Worm (Caenorhabditis elegans): ENCODE data around the gene Y57G11C.42.

Y57G11C.42 gene

ce11 chrIV:14704155-14704554 lies 24.2 kb upstream of the Y57G11C.42 start, which contains the start of gene Y57G11C.40:
Y57G11C.40 (minus strand) TSS chrIV:14704255.
- no peak for TF ChIP-seq nhr-25 (tag; optimal IDR thresholded peaks at IDR 0.05; ENCODE audit: borderline replicate concordance, insufficient read depth)
- TF ChIP-seq aha-1 (tag), result peak; percentile 37
- TF ChIP-seq nhr-237 (tag; optimal IDR thresholded peaks at IDR 0.05), result no peak

ce11 chrIV:14704952-14705351 lies 23.4 kb upstream of the Y57G11C.42 start:
- TF ChIP-seq unc-130 (GFP tag; optimal IDR thresholded peaks at IDR 0.05) (no peak), snpc-1.2 (GFP tag; IDR thresholded peaks at IDR 0.05) (peak; percentile 65)

ce11 chrIV:14706302-14706701 lies 22.0 kb upstream of the Y57G11C.42 start, which contains the start of gene Y57G11C.41:
Y57G11C.41 (minus strand) TSS chrIV:14706402.
- TF ChIP-seq Y48G9A.11 (GFP tag; IDR thresholded peaks at IDR 0.05), result no peak
- TF ChIP-seq dve-1 (tag; optimal IDR thresholded peaks at IDR 0.05; ENCODE audit: insufficient read depth), result no peak
- no peak for TF ChIP-seq zfp-2 (tag; optimal IDR thresholded peaks at IDR 0.05)
- TF ChIP-seq pha-4 (GFP tag; IDR thresholded peaks at IDR 0.05), result no peak
- TF ChIP-seq pha-4 (tag; optimal IDR thresholded peaks at IDR 0.05), result no peak
- no peak for TF ChIP-seq dpl-1 (GFP tag; optimal IDR thresholded peaks at IDR 0.05)

ce11 chrIV:14709286-14709685 lies 19.0 kb upstream of the Y57G11C.42 start, which contains the start of gene lgc-7:
lgc-7 (plus strand) TSS chrIV:14709586.
- TF ChIP-seq skn-1 (tag; optimal IDR thresholded peaks at IDR 0.05) (no peak), daf-19 (GFP tag; conservative IDR thresholded peaks at IDR 0.05) (no peak), aha-1 (tag) (no peak), lin-1 (GFP tag; IDR thresholded peaks at IDR 0.05) (no peak), mep-1 (tag; optimal IDR thresholded peaks at IDR 0.05) (no peak), set-16 (GFP tag; IDR thresholded peaks at IDR 0.05) (no peak), nhr-111 (GFP tag; optimal IDR thresholded peaks at IDR 0.05) (no peak), snpc-1.2 (GFP tag; IDR thresholded peaks at IDR 0.05) (no peak), F10B5.3 (tag; optimal IDR thresholded peaks at IDR 0.05) (no peak), R02D3.7 (tag; optimal IDR thresholded peaks at IDR 0.05) (no peak), madf-5 (GFP tag; IDR thresholded peaks at IDR 0.05) (no peak), jun-1 (tag; optimal IDR thresholded peaks at IDR 0.05) (no peak), mes-2 (tag; optimal IDR thresholded peaks at IDR 0.05; ENCODE audit: poor library complexity, severe bottlenecking) (no peak), hif-1 (tag; optimal IDR thresholded peaks at IDR 0.05) (no peak), dmd-9 (GFP tag; IDR thresholded peaks at IDR 0.05) (no peak), hlh-30 (tag; optimal IDR thresholded peaks at IDR 0.05; ENCODE audit: insufficient read depth) (no peak), nhr-102 (tag; optimal IDR thresholded peaks at IDR 0.05) (no peak), rbr-2 (tag; optimal IDR thresholded peaks at IDR 0.05) (no peak), ces-1 (GFP tag; optimal IDR thresholded peaks at IDR 0.05) (no peak), arid-1 (GFP tag; conservative IDR thresholded peaks at IDR 0.05) (no peak)

ce11 chrIV:14715500-14715899 lies 12.8 kb upstream of the Y57G11C.42 start, which contains the start of gene lgc-8:
lgc-8 (plus strand) TSS chrIV:14715800.
- TF ChIP-seq lin-1 (GFP tag; IDR thresholded peaks at IDR 0.05) (no peak), nhr-111 (GFP tag; optimal IDR thresholded peaks at IDR 0.05) (no peak)

ce11 chrIV:14729272-14729671 lies 947 bp downstream of the Y57G11C.42 start:
- TF ChIP-seq nhr-41 (GFP tag; IDR thresholded peaks at IDR 0.05) (no peak), hlh-30 (tag; optimal IDR thresholded peaks at IDR 0.05; ENCODE audit: insufficient read depth) (peak; percentile 0)

Data from whole organism, L4 larva.